Fruit fly (Drosophila melanogaster): ENCODE results near the gene Pak.

dm6 chr3R:6401522-6401844 lies 50.8 kb downstream of the Pak start:
- TF ChIP-seq pan (optimal IDR thresholded peaks at IDR 0.05) (no peak), psq (GFP tag; optimal IDR thresholded peaks at IDR 0.05) (no peak), dsf (GFP tag; optimal IDR thresholded peaks at IDR 0.05; ENCODE audit: borderline replicate concordance) (no peak), dmrt93B (GFP tag; optimal IDR thresholded peaks at IDR 0.05) (no peak), Abd-B (GFP tag; optimal IDR thresholded peaks at IDR 0.05) (no peak), lola (GFP tag; optimal IDR thresholded peaks at IDR 0.05) (no peak)
